Fruit fly (Drosophila melanogaster): ENCODE measurements around the gene CG42762.

DNA sequence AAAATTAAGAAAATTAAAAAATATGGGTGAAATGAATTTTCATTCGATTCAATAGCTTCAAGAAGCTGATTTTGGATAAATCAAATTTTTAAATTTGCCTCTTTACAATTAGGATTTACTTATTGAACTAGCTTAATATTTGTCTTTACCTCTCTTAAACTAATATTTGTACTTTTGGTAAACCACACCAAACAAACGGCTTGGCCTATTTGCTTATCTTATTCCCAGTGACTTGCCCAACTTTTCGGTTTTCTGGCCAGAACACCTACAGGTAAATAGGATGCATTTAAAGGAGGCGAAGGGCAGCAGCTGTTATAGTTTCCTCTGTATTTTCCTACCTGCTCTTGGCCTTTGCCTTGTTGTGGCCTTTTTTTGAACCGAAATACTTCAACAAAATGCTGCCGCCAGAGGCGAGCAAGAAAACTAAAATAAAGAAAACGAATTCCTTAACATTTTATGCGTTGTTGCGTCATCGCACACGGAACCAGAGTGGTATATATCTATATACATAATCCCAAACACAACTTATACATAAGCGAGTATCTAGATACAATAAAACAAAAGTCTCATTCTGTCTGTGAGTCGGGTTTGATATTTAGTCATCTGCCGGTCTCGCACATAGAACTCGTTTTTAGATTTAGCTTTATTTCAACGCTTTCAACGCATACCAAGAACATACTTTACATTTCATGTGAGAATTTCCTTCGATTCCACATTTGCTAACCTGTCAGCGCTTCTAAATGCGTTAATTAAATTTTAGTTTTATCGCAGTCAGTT lies 22.1 kb upstream of the CG42762 start:
- TF ChIP-seq psq (optimal IDR thresholded peaks at IDR 0.05) (no peak), Sin3A (optimal IDR thresholded peaks at IDR 0.05) (no peak)
